Worm (Caenorhabditis elegans): Measurements from ENCODE around the gene srsx-10.

ce11 chrV:5018810-5019274 lies 44.3 kb upstream of the srsx-10 start, which contains the start of gene srr-4:
- TF ChIP-seq egl-27 (tag; optimal IDR thresholded peaks at IDR 0.05) (no peak), fos-1 (tag; optimal IDR thresholded peaks at IDR 0.05) (no peak), ceh-62 (tag; optimal IDR thresholded peaks at IDR 0.05) (no peak), daf-16 (GFP tag; optimal IDR thresholded peaks at IDR 0.05) (no peak), daf-16 (tag; optimal IDR thresholded peaks at IDR 0.05) (no peak), skn-1 (tag; optimal IDR thresholded peaks at IDR 0.05) (no peak), jun-1 (tag; optimal IDR thresholded peaks at IDR 0.05) (no peak), snpc-1.2 (GFP tag; IDR thresholded peaks at IDR 0.05) (no peak), php-3 (GFP tag; IDR thresholded peaks at IDR 0.05) (no peak), ama-1 (optimal IDR thresholded peaks at IDR 0.05) (no peak)

All from whole organism, L4 larva.